Fruit fly (Drosophila melanogaster) whole organism, pupa: ENCODE measurements around the gene pzg.

Experiments used
- CG8159 ChIP-seq: fragments of 200-800 bp; sonication (Bioruptor generic); optimal IDR thresholded peaks from 3 replicates; lab custom pipeline; 2018; ENCODE audit warnings: missing biosample characterization, mild to moderate bottlenecking, missing genetic modification characterization, moderate library complexity
- Ets98B ChIP-seq: fragments of 200-800 bp; sonication (Bioruptor generic); IDR thresholded peaks from 2 replicates; pipeline ENCODE4 v1.3.6; 2022; ENCODE audit warnings: missing biosample characterization, missing genetic modification characterization
- Pif1A ChIP-seq: fragments of 200-800 bp; sonication (Bioruptor generic); optimal IDR thresholded peaks from 3 replicates; lab custom pipeline; 2016; ENCODE audit warnings: missing biosample characterization, missing genetic modification characterization

DNA sequence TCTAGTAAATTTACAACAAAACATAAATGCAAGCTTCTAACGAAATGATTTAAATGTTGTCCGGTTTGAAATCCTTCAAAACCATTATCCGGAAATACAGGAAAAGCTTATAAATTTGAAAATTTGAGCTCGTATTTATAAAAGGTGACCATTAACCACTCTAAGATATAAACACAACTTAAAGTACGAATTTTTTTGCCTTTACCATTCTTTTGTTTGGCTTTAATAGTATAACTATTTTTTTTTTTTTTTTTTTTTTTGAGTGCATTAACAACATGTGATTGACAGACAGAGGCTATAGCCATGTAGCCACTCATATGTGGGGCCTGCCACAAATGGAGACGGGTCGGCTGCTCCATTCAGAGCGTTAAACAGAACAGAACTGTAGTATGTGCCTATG lies 42.5 kb upstream of the pzg start:
- TF ChIP-seq Pif1A (GFP tag; lab: Kevin White, UChicago) (peak; percentile 25), Ets98B (GFP tag; lab: Robert Waterston, UW) (no peak), CG8159 (no peak)
